Worm (Caenorhabditis elegans) whole organism, dauer: ENCODE measurements around the gene T05C1.2.

Experiments
- unc-62 ChIP-seq: sonication (generic microtip); optimal IDR thresholded peaks from 2 replicates; lab custom pipeline; 2017; ENCODE audit warnings: missing biosample characterization, missing genetic modification reagents, missing genetic modification characterization

Gene T05C1.2

ce11 chrII:4478303-4478702 lies 3.6 kb downstream of the T05C1.2 start, which contains the start of gene T05C1.1:
T05C1.1 (plus strand) TSS chrII:4478603.
- no peak for TF ChIP-seq unc-62

DNA sequence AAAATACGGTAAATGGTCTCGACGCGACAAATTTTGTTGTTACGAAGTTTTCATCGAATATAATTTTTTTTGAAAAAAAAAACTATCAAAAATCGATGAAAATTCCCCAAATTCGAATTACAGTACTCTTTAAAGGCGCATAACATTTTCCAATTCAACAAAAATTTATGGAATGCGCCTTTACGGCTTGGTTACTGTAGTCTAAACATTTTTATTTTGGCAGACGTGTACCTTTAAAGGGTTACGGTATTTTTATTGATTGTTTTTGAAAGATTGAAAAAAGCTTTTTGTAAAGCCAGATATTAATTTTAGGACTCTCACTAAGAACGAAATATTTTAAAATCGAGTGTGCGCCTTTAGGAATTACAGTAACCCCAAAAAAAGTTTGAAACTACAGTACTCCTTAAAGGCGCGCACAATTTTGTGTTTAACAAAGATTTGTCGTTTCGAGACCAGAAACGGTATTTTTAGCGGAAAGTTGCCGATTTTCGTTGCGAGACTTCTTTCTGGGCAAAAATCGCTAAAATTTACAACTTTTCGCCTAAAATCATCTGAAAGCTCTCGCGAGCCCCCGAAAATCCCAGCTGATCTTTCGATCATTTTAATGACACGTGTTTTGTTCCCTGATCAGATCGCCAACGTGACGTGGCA lies 7.8 kb downstream of the T05C1.2 start:
- no peak for TF ChIP-seq unc-62

DNA sequence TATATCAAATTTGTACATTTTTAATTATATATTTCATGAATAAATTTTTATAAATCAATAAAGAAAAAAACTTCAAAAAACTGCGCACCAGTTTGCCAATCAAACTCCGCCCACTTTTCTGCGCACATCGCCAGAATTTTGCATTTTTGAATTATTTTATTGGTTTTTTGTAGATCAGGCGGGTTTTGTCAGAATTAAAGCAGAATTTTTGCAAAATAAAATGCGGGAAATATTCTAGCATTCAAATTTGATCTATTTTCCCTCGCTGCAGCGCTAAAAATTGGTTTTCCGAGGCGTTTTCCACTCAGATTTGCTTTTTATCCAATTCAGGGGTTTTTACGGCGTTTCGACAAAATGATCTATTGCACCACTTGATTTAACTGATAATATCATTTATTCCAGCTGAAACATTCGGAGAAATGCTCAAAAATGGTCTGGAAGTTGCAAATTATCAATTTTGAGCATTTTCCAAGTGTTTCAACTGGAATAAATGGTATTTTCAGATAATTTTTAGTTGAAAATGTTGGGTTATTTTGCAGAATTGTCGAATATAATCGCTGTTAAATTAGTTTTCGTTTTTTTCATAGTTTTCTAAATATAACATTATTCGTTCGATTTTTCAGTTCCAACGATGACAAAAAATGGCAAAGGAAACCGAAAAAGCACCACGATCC lies 10.8 kb downstream of the T05C1.2 start, which contains the start of gene W06B4.1:
Gene W06B4.1, plus strand, starts transcription at position 624 of the 674 bp plus-strand sequence.
- no peak for TF ChIP-seq unc-62

DNA sequence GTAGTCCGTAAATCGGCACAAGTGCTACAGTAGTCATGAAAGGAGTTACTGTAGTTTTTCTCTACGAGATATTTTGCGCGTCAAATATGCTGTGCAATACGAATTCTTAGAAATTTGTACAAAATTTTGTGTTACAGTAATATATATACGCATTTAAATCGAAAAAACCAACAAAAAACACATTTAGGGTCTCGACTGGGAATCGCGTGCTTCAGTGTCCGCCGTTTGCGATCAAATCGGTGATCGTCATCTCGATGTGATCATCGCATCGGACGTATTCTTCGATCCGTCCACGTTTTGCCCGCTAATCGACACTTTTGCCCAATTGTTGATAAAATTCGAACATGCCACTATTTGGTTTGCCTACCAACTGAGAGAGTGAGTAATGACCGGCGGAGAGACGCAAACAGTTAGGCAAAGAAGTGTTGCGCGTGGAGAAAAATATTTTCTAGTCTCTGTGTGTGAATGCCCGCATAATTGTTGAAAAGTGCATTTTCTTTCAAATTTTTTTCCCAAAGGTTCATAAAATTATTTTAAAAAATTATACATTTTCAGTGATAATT lies 12.9 kb downstream of the T05C1.2 start:
- no peak for TF ChIP-seq unc-62

ce11 chrII:4467869-4468268 lies 14.1 kb downstream of the T05C1.2 start, which contains the start of gene W06B4.2:
W06B4.2 (plus strand) TSS chrII:4468169.
- TF ChIP-seq unc-62 = no peak

DNA sequence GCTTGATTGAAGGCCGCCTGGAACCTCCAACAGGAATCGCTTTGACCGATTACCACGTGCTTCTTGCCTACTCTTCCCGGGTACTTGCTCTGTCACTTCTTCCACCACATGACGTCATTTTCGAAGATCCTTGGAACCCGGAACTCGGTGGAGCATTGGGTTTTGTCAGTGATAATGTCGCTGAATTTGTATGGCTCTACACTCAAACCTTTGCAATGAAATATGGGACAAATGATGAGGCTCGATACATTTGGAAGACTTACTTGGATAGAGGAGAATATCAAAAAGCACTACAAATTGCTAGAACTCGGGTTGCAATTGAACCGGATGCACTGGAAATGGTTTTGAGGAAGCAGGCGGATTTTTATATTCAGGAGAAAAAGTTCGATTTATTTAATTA lies 19.1 kb downstream of the T05C1.2 start:
- no peak for TF ChIP-seq unc-62

DNA sequence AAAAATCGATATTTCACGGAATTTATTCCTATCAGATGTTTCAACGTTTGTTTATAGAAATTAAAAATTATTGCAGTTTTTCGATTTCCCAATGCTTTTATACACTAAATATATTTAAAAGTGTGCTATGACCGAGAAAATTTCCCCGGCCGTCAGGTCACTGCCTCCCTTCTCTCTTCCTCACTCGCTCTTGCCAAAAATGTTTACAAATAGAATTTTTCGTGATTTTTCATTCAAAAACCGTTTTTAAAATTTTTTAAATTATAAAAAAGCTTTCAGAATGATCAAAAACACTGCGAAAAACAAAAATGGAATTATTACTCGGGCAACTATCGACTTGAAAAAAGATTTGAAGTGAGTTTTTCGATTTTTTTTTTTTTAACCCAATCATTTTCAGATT lies 21.1 kb downstream of the T05C1.2 start, which contains the start of the genes T12C9.7 and vps-18:
Gene T12C9.7, minus strand, starts transcription at position 101 of the 400 bp plus-strand sequence.
Gene vps-18, plus strand, starts transcription at position 280 of the 400 bp plus-strand sequence.
- TF ChIP-seq unc-62 = no peak

- no peak for TF ChIP-seq unc-62
These were observed 21.6 kb downstream of the T05C1.2 start for ce11 chrII:4460297-4460696.

DNA sequence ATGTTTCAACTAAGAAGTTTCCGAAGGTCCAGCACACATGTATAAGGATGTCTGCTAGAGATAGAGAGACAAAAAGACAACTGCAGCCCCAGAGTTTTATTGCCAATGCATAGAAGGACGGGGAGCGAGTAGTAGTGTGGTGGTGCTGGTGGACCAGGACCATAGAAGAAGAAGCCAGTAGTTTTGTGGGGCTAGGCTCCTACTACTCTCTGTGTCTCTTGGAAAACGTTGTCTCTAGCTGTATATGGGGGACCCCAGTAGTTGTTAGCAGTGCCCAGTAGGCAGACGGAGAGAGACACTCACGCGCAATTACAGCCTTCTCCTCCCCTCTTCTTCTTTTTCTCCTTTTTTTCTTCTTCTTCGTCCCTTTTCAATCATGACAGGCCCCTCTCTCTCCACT lies 25.9 kb downstream of the T05C1.2 start:
- TF ChIP-seq unc-62 = no peak

DNA sequence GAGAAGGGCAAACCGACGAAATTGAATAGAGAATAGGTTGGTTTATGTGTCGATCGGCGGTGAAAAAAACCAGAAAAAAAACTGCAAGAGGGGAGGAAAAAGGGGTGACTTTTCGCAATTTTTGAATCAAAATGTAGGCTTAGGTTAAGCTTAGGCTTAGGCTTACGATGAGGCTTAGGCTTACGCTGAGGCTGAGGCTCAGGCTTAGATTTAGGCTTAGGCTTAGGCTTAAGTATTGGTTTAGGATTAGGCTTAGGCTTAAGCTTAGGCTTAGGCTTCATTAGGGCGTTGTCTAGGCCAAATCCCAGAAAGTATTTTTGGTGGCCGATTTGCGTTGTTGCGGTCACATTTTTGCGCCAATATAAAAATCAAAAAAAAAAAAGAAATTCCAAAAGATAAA lies 27.1 kb downstream of the T05C1.2 start:
- TF ChIP-seq unc-62 = no peak

- TF ChIP-seq unc-62 = no peak
These were observed 28.5 kb downstream of the T05C1.2 start for ce11 chrII:4453453-4453852.

- no peak for TF ChIP-seq unc-62
These were observed 28.9 kb downstream of the T05C1.2 start, which contains the start of gene twk-2 for ce11 chrII:4453051-4453450. twk-2 (minus strand) TSS chrII:4453151.

DNA sequence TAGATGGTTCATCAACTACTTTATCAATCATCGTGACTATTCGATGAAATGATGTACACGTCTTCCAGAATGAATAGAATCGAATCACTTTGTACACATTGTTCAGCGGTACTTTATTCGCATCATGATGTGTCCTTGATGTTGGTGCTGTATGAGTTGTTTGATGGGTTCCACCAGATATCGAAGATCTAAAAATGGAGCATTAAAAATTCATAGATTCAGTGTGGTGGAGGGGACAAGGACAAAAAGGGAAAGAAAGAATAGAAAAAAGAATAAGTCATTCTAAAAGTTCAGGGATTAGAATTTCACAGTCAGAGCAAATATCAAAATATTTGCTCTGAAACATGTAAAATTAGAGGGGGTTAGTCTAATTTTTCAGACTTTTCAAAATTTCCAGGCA lies 37.1 kb downstream of the T05C1.2 start:
- no peak for TF ChIP-seq unc-62

DNA sequence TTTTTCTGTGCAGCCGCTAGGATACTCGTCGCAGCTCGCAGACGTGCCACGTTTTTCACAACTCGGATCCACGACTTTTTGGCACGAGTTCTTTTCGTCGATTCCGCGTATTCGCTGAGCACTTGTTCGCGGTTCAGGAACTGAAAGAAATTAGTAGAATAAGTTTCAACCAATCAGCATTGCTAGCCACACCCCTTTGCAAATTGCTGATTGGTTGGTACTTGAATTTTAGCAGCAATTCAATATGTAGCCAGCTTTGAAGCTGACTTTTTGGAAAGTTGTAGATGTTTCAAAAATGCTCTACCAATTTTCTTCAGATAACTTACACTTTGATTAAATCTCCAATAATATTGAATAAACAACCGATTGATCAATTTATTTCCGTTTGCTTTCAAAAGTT lies 40.6 kb downstream of the T05C1.2 start:
- no peak for TF ChIP-seq unc-62

- no peak for TF ChIP-seq unc-62
These were observed 43.3 kb downstream of the T05C1.2 start, which contains the start of gene nhr-16 for ce11 chrII:4438601-4439000. nhr-16 (plus strand) TSS chrII:4438805.

- TF ChIP-seq unc-62 = no peak
These were observed 46.8 kb downstream of the T05C1.2 start, which contains the start of gene nhr-273 for ce11 chrII:4435134-4435533. nhr-273 (plus strand) TSS chrII:4435300.

- TF ChIP-seq unc-62 = no peak
These were observed 47.6 kb downstream of the T05C1.2 start for ce11 chrII:4434278-4434677.
